Worm (Caenorhabditis elegans) whole organism, L2 larva: ENCODE measurements around the gene tif-1A.

Experiments
- Y55F3AM.14 ChIP-seq: fragments of 200-800 bp; sonication (Bioruptor generic); optimal IDR thresholded peaks from 2 replicates; lab custom pipeline; 2018; ENCODE audit warnings: mild to moderate bottlenecking, missing genetic modification characterization, missing compliant biosample characterization
- aly-2 ChIP-seq: fragments of 150-350 bp; optimal IDR thresholded peaks from 2 replicates; lab custom pipeline; 2014; ENCODE audit warnings: missing biosample characterization, missing genetic modification characterization
- ama-1 ChIP-seq: fragments of 150-350 bp; optimal IDR thresholded peaks from 2 replicates; lab custom pipeline; 2018; ENCODE audit warnings: inconsistent platforms
- egl-27 ChIP-seq: sonication (generic microtip); optimal IDR thresholded peaks from 3 replicates; lab custom pipeline; 2017; ENCODE audit warnings: missing biosample characterization, missing genetic modification reagents, missing genetic modification characterization
- nhr-237 ChIP-seq: fragments of 150-350 bp; optimal IDR thresholded peaks from 2 replicates; lab custom pipeline; 2014; ENCODE audit warnings: missing biosample characterization, missing genetic modification characterization
- unc-62 ChIP-seq: fragments of 150-350 bp; optimal IDR thresholded peaks from 2 replicates; lab custom pipeline; 2014; ENCODE audit warnings: missing biosample characterization, missing genetic modification reagents, missing genetic modification characterization

- TF ChIP-seq nhr-237, result no peak
- TF ChIP-seq unc-62 (GFP tag; lab: Kevin White, UChicago), result no peak
- no peak for TF ChIP-seq ama-1 (lab: Kevin White, UChicago)
- TF ChIP-seq egl-27 (tag; lab: Kevin White, UChicago), result no peak
- TF ChIP-seq aly-2 (tag; lab: Kevin White, UChicago), result no peak
- TF ChIP-seq Y55F3AM.14 (GFP tag; lab: Kevin White, UChicago), result no peak
Measured at ce11 chrIII:4017527-4017926, 13.6 kb upstream of the tif-1A start, which contains the start of gene tbb-2.
